Worm (Caenorhabditis elegans) whole organism, L4 larva: ENCODE results near the gene W02A2.9.

Experiments used
- D1046.2 ChIP-seq: fragments of 200-800 bp; sonication (Bioruptor generic); IDR thresholded peaks from 2 replicates; pipeline ENCODE4 v1.3.6; 2022; ENCODE audit warnings: missing genetic modification characterization, missing compliant biosample characterization
- F26F4.8 ChIP-seq: fragments of 200-800 bp; sonication (Bioruptor generic); conservative IDR thresholded peaks from 2 replicates; pipeline ENCODE4 v1.3.6; 2022; ENCODE audit warnings: missing genetic modification characterization, missing compliant biosample characterization
- T26A8.4 ChIP-seq: fragments of 200-800 bp; sonication (Bioruptor generic); IDR thresholded peaks from 2 replicates; pipeline ENCODE4 v1.3.6; 2022; ENCODE audit warnings: missing genetic modification characterization, missing compliant biosample characterization
- Y48G9A.11 ChIP-seq: fragments of 200-800 bp; sonication (Bioruptor generic); IDR thresholded peaks from 2 replicates; pipeline ENCODE4 v1.3.6; 2022; ENCODE audit warnings: missing genetic modification reagents, missing genetic modification characterization, missing compliant biosample characterization
- Y75B8A.6 ChIP-seq: fragments of 200-800 bp; sonication (Bioruptor generic); IDR thresholded peaks from 2 replicates; pipeline ENCODE4 v1.3.6; 2022; ENCODE audit warnings: missing genetic modification reagents, missing genetic modification characterization, missing compliant biosample characterization
- ZK337.2 ChIP-seq: fragments of 200-800 bp; sonication (Bioruptor generic); IDR thresholded peaks from 2 replicates; pipeline ENCODE4 v1.3.6; 2022; ENCODE audit warnings: missing genetic modification reagents, missing genetic modification characterization, missing compliant biosample characterization
- aha-1 ChIP-seq: fragments of 150-350 bp; peaks from one replicate; lab custom pipeline; 2014; ENCODE audit warnings: missing biosample characterization, missing genetic modification characterization
- ama-1 ChIP-seq: fragments of 150-350 bp; optimal IDR thresholded peaks from 2 replicates; lab custom pipeline; 2014; ENCODE audit warnings: inconsistent platforms, mixed read lengths
- arid-1 ChIP-seq: fragments of 200-800 bp; sonication (Bioruptor generic); conservative IDR thresholded peaks from 2 replicates; pipeline ENCODE4 v1.3.6; 2022; ENCODE audit warnings: missing genetic modification reagents, missing genetic modification characterization, missing compliant biosample characterization
- ceh-28 ChIP-seq: fragments of 150-350 bp; optimal IDR thresholded peaks from 2 replicates; lab custom pipeline; 2014; ENCODE audit warnings: missing biosample characterization, missing genetic modification reagents, missing genetic modification characterization
- ceh-44 ChIP-seq: fragments of 200-800 bp; sonication (Bioruptor generic); IDR thresholded peaks from 2 replicates; pipeline ENCODE4 v1.3.6; 2022; ENCODE audit warnings: missing genetic modification reagents, missing genetic modification characterization, missing compliant biosample characterization
- ceh-82 ChIP-seq: sonication (generic microtip); optimal IDR thresholded peaks from 2 replicates; lab custom pipeline; 2017; ENCODE audit warnings: missing biosample characterization, missing genetic modification characterization
- ces-1 ChIP-seq: fragments of 150-350 bp; sonication (generic microtip); optimal IDR thresholded peaks from 4 replicates; lab custom pipeline; 2014; ENCODE audit warnings: missing biosample characterization, missing genetic modification reagents, missing genetic modification characterization
- ctbp-1 ChIP-seq: fragments of 200-800 bp; sonication (Bioruptor generic); IDR thresholded peaks from 2 replicates; pipeline ENCODE4 v1.3.6; 2022; ENCODE audit warnings: missing genetic modification reagents, missing genetic modification characterization, missing compliant biosample characterization
- daf-16 ChIP-seq, 3 experiments: sonication (generic microtip); optimal IDR thresholded peaks; 2 replicates each; lab custom pipeline; 2016 to 2017; ENCODE audit warnings: missing genetic modification characterization in 3 of 3, missing genetic modification reagents in 3 of 3, mild to moderate bottlenecking in 2 of 3, missing compliant biosample characterization in 2 of 3, missing biosample characterization in 1 of 3, moderate library complexity in 1 of 3
- daf-19 ChIP-seq: fragments of 200-800 bp; sonication (Bioruptor generic); conservative IDR thresholded peaks from 2 replicates; pipeline ENCODE4 v1.3.6; 2022; ENCODE audit warnings: missing genetic modification characterization, missing compliant biosample characterization
- dmd-6 ChIP-seq: fragments of 200-800 bp; sonication (Bioruptor generic); IDR thresholded peaks from 2 replicates; pipeline ENCODE4 v1.3.6; 2022; ENCODE audit warnings: missing genetic modification reagents, missing genetic modification characterization, missing compliant biosample characterization
- dmd-8 ChIP-seq: fragments of 200-800 bp; sonication (Bioruptor generic); IDR thresholded peaks from 2 replicates; pipeline ENCODE4 v1.3.6; 2022; ENCODE audit warnings: missing genetic modification characterization, missing compliant biosample characterization
- dve-1 ChIP-seq: sonication (generic microtip); optimal IDR thresholded peaks from 2 replicates; lab custom pipeline; 2017; ENCODE audit warnings: antibody characterized with exemption, mild to moderate bottlenecking, missing genetic modification characterization, missing compliant biosample characterization; ENCODE audit not compliant: insufficient read depth
- egl-43 ChIP-seq: fragments of 200-800 bp; sonication (Bioruptor generic); IDR thresholded peaks from 2 replicates; pipeline ENCODE4 v1.3.6; 2022; ENCODE audit warnings: missing genetic modification reagents, missing genetic modification characterization, missing compliant biosample characterization
- fos-1 ChIP-seq: fragments of 150-350 bp; optimal IDR thresholded peaks from 2 replicates; lab custom pipeline; 2014; ENCODE audit warnings: missing biosample characterization, missing genetic modification characterization
- hif-1 ChIP-seq, 2 experiments: sonication (generic microtip); optimal IDR thresholded peaks; 2 replicates each; lab custom pipeline; 2016 to 2017; ENCODE audit warnings: missing compliant biosample characterization in 2 of 2, missing genetic modification characterization in 2 of 2, missing genetic modification reagents in 2 of 2, missing genotype in 2 of 2, mild to moderate bottlenecking in 1 of 2
- hlh-11 ChIP-seq: fragments of 200-800 bp; sonication (Bioruptor generic); optimal IDR thresholded peaks from 2 replicates; lab custom pipeline; 2018; ENCODE audit warnings: mild to moderate bottlenecking, missing genetic modification characterization, missing compliant biosample characterization
- lin-1 ChIP-seq: fragments of 200-800 bp; sonication (Bioruptor generic); IDR thresholded peaks from 2 replicates; pipeline ENCODE4 v1.3.6; 2022; ENCODE audit warnings: missing genetic modification reagents, missing genetic modification characterization, missing compliant biosample characterization
- lin-39 ChIP-seq: fragments of 150-350 bp; optimal IDR thresholded peaks from 2 replicates; lab custom pipeline; 2014; ENCODE audit warnings: missing biosample characterization, missing genetic modification reagents, missing genetic modification characterization
- lsy-2 ChIP-seq, 2 experiments: fragments of 150-350 bp in 1 of 2; sonication (generic microtip) in 1 of 2; optimal IDR thresholded peaks; 2 replicates each; lab custom pipeline; 2014 to 2017; ENCODE audit warnings: missing biosample characterization in 2 of 2, missing genetic modification characterization in 2 of 2
- madf-5 ChIP-seq, 2 experiments: fragments of 200-800 bp; sonication (Bioruptor generic); IDR thresholded peaks; 2 replicates each; pipeline ENCODE4 v1.3.6; 2022; ENCODE audit warnings: missing compliant biosample characterization in 2 of 2, missing genetic modification characterization in 2 of 2
- mdl-1 ChIP-seq, 2 experiments: fragments of 150-350 bp in 1 of 2; sonication (generic microtip) in 1 of 2; optimal IDR thresholded peaks; 2 replicates each; lab custom pipeline; 2014 to 2017; ENCODE audit warnings: missing biosample characterization in 2 of 2, missing genetic modification characterization in 2 of 2
- mes-2 ChIP-seq: sonication (generic microtip); optimal IDR thresholded peaks from 2 replicates; lab custom pipeline; 2016; ENCODE audit warnings: missing genotype, mild to moderate bottlenecking, missing genetic modification characterization, missing compliant biosample characterization; ENCODE audit not compliant: poor library complexity, severe bottlenecking
- mxl-2 ChIP-seq: fragments of 200-800 bp; sonication (Bioruptor generic); conservative IDR thresholded peaks from 2 replicates; pipeline ENCODE4 v1.3.6; 2022; ENCODE audit warnings: missing genetic modification reagents, missing genetic modification characterization, missing compliant biosample characterization
- mxl-3 ChIP-seq: fragments of 200-800 bp; sonication (Bioruptor generic); optimal IDR thresholded peaks from 2 replicates; lab custom pipeline; 2018; ENCODE audit warnings: mild to moderate bottlenecking, missing genetic modification characterization, missing compliant biosample characterization
- nhr-102 ChIP-seq: sonication (generic microtip); optimal IDR thresholded peaks from 2 replicates; lab custom pipeline; 2016; ENCODE audit warnings: mild to moderate bottlenecking, missing genetic modification characterization, moderate library complexity, missing compliant biosample characterization
- nhr-11 ChIP-seq: fragments of 150-350 bp; optimal IDR thresholded peaks from 2 replicates; lab custom pipeline; 2014; ENCODE audit warnings: missing biosample characterization, missing genetic modification characterization
- nhr-28 ChIP-seq: fragments of 150-350 bp; optimal IDR thresholded peaks from 2 replicates; lab custom pipeline; 2014; ENCODE audit warnings: missing biosample characterization, missing genetic modification characterization
- nhr-42 ChIP-seq: fragments of 200-800 bp; sonication (Bioruptor generic); IDR thresholded peaks from 2 replicates; pipeline ENCODE4 v1.3.6; 2022; ENCODE audit warnings: missing genetic modification characterization, missing compliant biosample characterization
- nhr-48 ChIP-seq: sonication (generic microtip); optimal IDR thresholded peaks from 2 replicates; lab custom pipeline; 2016; ENCODE audit warnings: mild to moderate bottlenecking, missing genetic modification characterization, missing compliant biosample characterization
- nhr-77 ChIP-seq: fragments of 150-350 bp; optimal IDR thresholded peaks from 2 replicates; lab custom pipeline; 2014; ENCODE audit warnings: missing biosample characterization, missing genetic modification characterization
- php-3 ChIP-seq: fragments of 200-800 bp; sonication (Bioruptor generic); IDR thresholded peaks from 2 replicates; pipeline ENCODE4 v1.3.6; 2022; ENCODE audit warnings: missing genetic modification reagents, missing genetic modification characterization, missing compliant biosample characterization
- pqm-1 ChIP-seq: sonication (generic microtip); optimal IDR thresholded peaks from 2 replicates; lab custom pipeline; 2017; ENCODE audit warnings: missing biosample characterization, missing genetic modification characterization
- rbr-2 ChIP-seq: sonication (generic microtip); optimal IDR thresholded peaks from 2 replicates; lab custom pipeline; 2016; ENCODE audit warnings: missing genotype, missing genetic modification characterization, missing compliant biosample characterization
- set-16 ChIP-seq: fragments of 200-800 bp; sonication (Bioruptor generic); IDR thresholded peaks from 2 replicates; pipeline ENCODE4 v1.3.6; 2022; ENCODE audit warnings: missing genetic modification reagents, missing genetic modification characterization, missing compliant biosample characterization
- snpc-4 ChIP-seq: fragments of 150-350 bp; optimal IDR thresholded peaks from 2 replicates; lab custom pipeline; 2014; ENCODE audit warnings: missing biosample characterization, missing genetic modification characterization
- tag-97 ChIP-seq: fragments of 200-800 bp; sonication (Bioruptor generic); IDR thresholded peaks from 2 replicates; pipeline ENCODE4 v1.3.6; 2022; ENCODE audit warnings: missing genetic modification characterization, missing compliant biosample characterization
- unc-130 ChIP-seq: sonication (generic microtip); optimal IDR thresholded peaks from 2 replicates; lab custom pipeline; 2016; ENCODE audit warnings: missing genetic modification reagents, missing genetic modification characterization, missing compliant biosample characterization
- zfp-2 ChIP-seq: sonication (generic microtip); optimal IDR thresholded peaks from 2 replicates; lab custom pipeline; 2016; ENCODE audit warnings: mild to moderate bottlenecking, missing genetic modification characterization, missing compliant biosample characterization
- zfp-3 ChIP-seq: fragments of 200-800 bp; sonication (Bioruptor generic); conservative IDR thresholded peaks from 2 replicates; pipeline ENCODE4 v1.3.6; 2022; ENCODE audit warnings: missing genetic modification reagents, missing genetic modification characterization, missing compliant biosample characterization
- zip-11 ChIP-seq: fragments of 200-800 bp; sonication (Bioruptor generic); IDR thresholded peaks from 2 replicates; pipeline ENCODE4 v1.3.6; 2022; ENCODE audit warnings: missing genetic modification characterization, missing compliant biosample characterization
- zip-2 ChIP-seq: fragments of 150-350 bp; optimal IDR thresholded peaks from 2 replicates; lab custom pipeline; 2014; ENCODE audit warnings: missing biosample characterization, missing genetic modification characterization
- ztf-11 ChIP-seq: fragments of 150-350 bp; optimal IDR thresholded peaks from 2 replicates; lab custom pipeline; 2014; ENCODE audit warnings: missing biosample characterization, missing genetic modification characterization
- ztf-7 ChIP-seq: fragments of 150-350 bp; optimal IDR thresholded peaks from 2 replicates; lab custom pipeline; 2014; ENCODE audit warnings: missing biosample characterization, missing genetic modification characterization

Gene W02A2.9

DNA sequence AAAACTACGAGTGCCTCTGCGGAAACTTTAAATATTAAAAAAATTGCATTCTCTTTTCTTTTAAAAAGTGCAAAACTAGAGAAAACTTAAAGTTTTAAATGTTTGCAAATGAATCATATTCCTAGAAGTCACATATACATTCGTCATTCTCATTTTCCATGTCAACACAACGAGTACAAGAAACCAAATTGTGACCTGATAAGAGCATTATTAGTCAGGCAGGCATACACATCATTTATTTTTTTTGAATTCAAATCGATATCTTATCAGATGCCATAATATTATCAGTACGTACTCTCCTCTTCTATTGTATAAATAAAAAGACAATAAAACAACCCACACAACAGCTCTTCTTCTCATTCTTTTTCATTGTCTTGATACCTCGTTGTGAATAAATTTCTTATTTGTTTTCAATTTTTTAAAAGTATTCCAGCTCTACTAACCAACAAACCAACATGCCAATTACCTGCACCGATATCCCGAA lies at the start of gene W02A2.9:
Gene W02A2.9, plus strand, starts transcription at position 434 of the 484 bp plus-strand sequence.
- TF ChIP-seq egl-43 (no peak), set-16 (GFP tag; lab: Robert Waterston, UW) (no peak), mes-2 (peak; percentile 5), zip-11 (GFP tag; lab: Robert Waterston, UW) (no peak), zfp-3 (GFP tag; lab: Robert Waterston, UW) (no peak), daf-19 (GFP tag; lab: Robert Waterston, UW) (no peak), aha-1 (tag; lab: Kevin White, UChicago) (no peak), F26F4.8 (GFP tag; lab: Robert Waterston, UW) (no peak), dve-1 (tag; lab: Kevin White, UChicago) (peak; percentile 72), zfp-2 (tag; lab: Kevin White, UChicago) (no peak), lin-1 (no peak), nhr-28 (peak; percentile 57), php-3 (GFP tag; lab: Robert Waterston, UW) (0 out of 2 replicates have a peak, but pooled peaks have one; percentile 28), tag-97 (GFP tag; lab: Robert Waterston, UW) (no peak), daf-16 (GFP tag; optimal IDR thresholded peaks at IDR 0.05; lab: Kevin White, UChicago) (no peak), daf-16 (tag; optimal IDR thresholded peaks at IDR 0.05; lab: Kevin White, UChicago) (peak; percentile 95), ZK337.2 (GFP tag; lab: Robert Waterston, UW) (no peak), ztf-7 (no peak), dmd-6 (GFP tag; lab: Robert Waterston, UW) (peak; percentile 86), ceh-82 (tag; lab: Kevin White, UChicago) (no peak), hlh-11 (peak; percentile 52), nhr-42 (GFP tag; lab: Robert Waterston, UW) (no peak), madf-5 (GFP tag; IDR thresholded peaks at IDR 0.05; lab: Robert Waterston, UW) (no peak), ctbp-1 (GFP tag; lab: Robert Waterston, UW) (no peak), mdl-1 (tag; optimal IDR thresholded peaks at IDR 0.05; lab: Kevin White, UChicago) (peak in 1 of 2 experiments; percentile 37), nhr-102 (no peak), ama-1 (no peak), nhr-48 (tag; lab: Kevin White, UChicago) (peak; percentile 41), unc-130 (GFP tag; lab: Kevin White, UChicago) (no peak), lsy-2 (tag; optimal IDR thresholded peaks at IDR 0.05; lab: Kevin White, UChicago) (peak; percentile 11 to 49), nhr-77 (tag; lab: Kevin White, UChicago) (peak; percentile 64), zip-2 (no peak), hif-1 (tag; optimal IDR thresholded peaks at IDR 0.05; lab: Kevin White, UChicago) (peak in 1 of 2 experiments; percentile 57), pqm-1 (tag; lab: Kevin White, UChicago) (peak; percentile 96), T26A8.4 (GFP tag; lab: Robert Waterston, UW) (no peak), mxl-2 (GFP tag; lab: Robert Waterston, UW) (no peak)

- TF ChIP-seq nhr-11 (tag; lab: Kevin White, UChicago) (no peak), ctbp-1 (GFP tag; lab: Robert Waterston, UW) (0 out of 2 replicates have a peak, but pooled peaks have one; percentile 42), ztf-11 (no peak), dmd-8 (GFP tag; lab: Robert Waterston, UW) (no peak), nhr-77 (tag; lab: Kevin White, UChicago) (peak; percentile 18), mxl-3 (GFP tag; lab: Kevin White, UChicago) (peak; percentile 38), Y75B8A.6 (GFP tag; lab: Robert Waterston, UW) (no peak), ztf-7 (peak; percentile 85), ama-1 (no peak), nhr-48 (tag; lab: Kevin White, UChicago) (peak; percentile 16), ceh-44 (GFP tag; lab: Robert Waterston, UW) (0 out of 2 replicates have a peak, but pooled peaks have one; percentile 42), nhr-102 (peak; percentile 45), snpc-4 (tag; lab: Kevin White, UChicago) (no peak), ces-1 (peak; percentile 24), rbr-2 (tag; lab: Kevin White, UChicago) (peak; percentile 60), lin-1 (no peak), arid-1 (GFP tag; lab: Robert Waterston, UW) (no peak), zip-11 (GFP tag; lab: Robert Waterston, UW) (no peak), lin-39 (tag; lab: Kevin White, UChicago) (no peak), Y48G9A.11 (no peak), pqm-1 (tag; lab: Kevin White, UChicago) (no peak), ceh-28 (no peak), fos-1 (tag; lab: Kevin White, UChicago) (no peak), D1046.2 (GFP tag; lab: Robert Waterston, UW) (no peak)
Measured at ce11 chrIV:13297746-13298145, 49.7 kb upstream of the W02A2.9 start, which contains the start of the genes Y67H2A.2 and micu-1. TSS of gene Y67H2A.2 (minus strand) at chrIV:13297819. TSS of gene micu-1 (plus strand) at chrIV:13297926.
